Worm (Caenorhabditis elegans): ENCODE measurements around the gene nep-26.

The nep-26 gene

DNA sequence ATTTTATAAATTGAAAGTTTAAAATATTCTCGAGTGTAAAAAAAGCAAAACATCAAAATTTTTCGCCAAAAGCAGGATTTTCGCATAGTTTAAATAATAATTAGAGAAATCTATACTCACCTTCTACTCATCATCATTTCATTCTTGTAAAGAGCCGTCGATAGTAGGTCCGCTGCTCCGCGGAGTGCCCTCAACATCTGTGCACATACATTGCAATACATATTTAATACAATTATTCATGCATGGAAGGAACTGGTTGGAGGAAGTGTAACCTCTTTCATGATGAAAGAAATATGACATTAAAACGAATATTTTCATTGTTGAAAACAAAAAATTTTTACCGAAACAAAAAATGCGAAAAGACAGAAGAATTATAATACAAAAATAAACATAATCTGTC is 57.6 kb downstream of the nep-26 start, which contains the start of gene mrps-14:
TSS of gene mrps-14 (minus strand) at position 197 of the 400 bp plus-strand sequence.
- TF ChIP-seq xnd-1 (tag; optimal IDR thresholded peaks at IDR 0.05) (no peak), athp-1 (tag; optimal IDR thresholded peaks at IDR 0.05) (no peak), ama-1 (optimal IDR thresholded peaks at IDR 0.05) (no peak), ama-1 (GFP tag; optimal IDR thresholded peaks at IDR 0.05) (peak in 1 of 2 experiments; percentile 83), Y53G8AR.9 (GFP tag; conservative IDR thresholded peaks at IDR 0.05) (peak; percentile 53), T26A5.8 (tag; optimal IDR thresholded peaks at IDR 0.05) (no peak), repo-1 (tag; optimal IDR thresholded peaks at IDR 0.05) (peak; percentile 34), snpc-3.4 (tag; optimal IDR thresholded peaks at IDR 0.05) (peak; percentile 44), lin-35 (GFP tag; optimal IDR thresholded peaks at IDR 0.05) (no peak), C06A6.2 (GFP tag; conservative IDR thresholded peaks at IDR 0.05) (no peak), attf-3 (GFP tag; conservative IDR thresholded peaks at IDR 0.05) (no peak), lin-54 (GFP tag; optimal IDR thresholded peaks at IDR 0.05) (no peak), F49E8.2 (tag; optimal IDR thresholded peaks at IDR 0.05; ENCODE audit: insufficient read depth) (no peak), ceh-40 (GFP tag; IDR thresholded peaks at IDR 0.05) (0 out of 2 replicates have a peak, but pooled peaks have one; percentile 11), F39B2.1 (GFP tag; IDR thresholded peaks at IDR 0.05) (no peak), chd-7 (tag; optimal IDR thresholded peaks at IDR 0.05) (no peak), nfyb-1 (GFP tag; IDR thresholded peaks at IDR 0.05) (0 out of 2 replicates have a peak, but pooled peaks have one; percentile 21), hsf-1 (GFP tag; IDR thresholded peaks at IDR 0.05) (peak; percentile 70; the same call in 1 of the 2 replicates), madf-6 (GFP tag; IDR thresholded peaks at IDR 0.05) (no peak; the same call in 1 of the 2 replicates), dox-1 (GFP tag; IDR thresholded peaks at IDR 0.05) (0 out of 2 replicates have a peak, but pooled peaks have one; percentile 12), B0261.1 (tag; optimal IDR thresholded peaks at IDR 0.05) (no peak), ztf-22 (GFP tag; optimal IDR thresholded peaks at IDR 0.05) (no peak), sdz-38 (tag; optimal IDR thresholded peaks at IDR 0.05) (no peak), hrde-1 (tag; optimal IDR thresholded peaks at IDR 0.05; ENCODE audit: borderline replicate concordance) (peak; percentile 76)

DNA sequence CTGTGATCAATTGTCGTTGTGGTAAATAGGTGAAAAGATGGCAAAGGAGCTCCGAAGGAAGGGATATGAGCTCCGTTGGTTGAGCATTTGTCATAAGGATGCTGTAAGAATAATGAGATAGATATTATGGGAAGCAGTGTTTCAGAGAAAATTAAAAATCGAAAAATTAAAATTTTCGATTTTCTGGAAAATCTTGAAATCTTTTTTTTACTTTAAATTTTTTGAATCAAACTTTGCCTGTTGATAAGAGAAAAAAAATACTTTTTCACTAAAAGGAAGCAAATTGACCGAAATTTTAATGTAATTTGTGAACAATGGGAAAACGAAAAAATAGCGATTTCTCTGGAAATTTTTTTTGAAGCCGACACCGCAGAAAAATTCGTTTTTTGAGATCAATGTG is 60.3 kb downstream of the nep-26 start, which contains the start of gene mec-15:
TSS of gene mec-15 (minus strand) at position 101 of the 400 bp plus-strand sequence.
- TF ChIP-seq ccch-3 (GFP tag; optimal IDR thresholded peaks at IDR 0.05) (no peak), ceh-27 (GFP tag; optimal IDR thresholded peaks at IDR 0.05) (no peak), D2030.7 (GFP tag; IDR thresholded peaks at IDR 0.05) (no peak), ztf-25 (GFP tag; IDR thresholded peaks at IDR 0.05) (no peak), lsy-27 (tag; optimal IDR thresholded peaks at IDR 0.05; ENCODE audit: borderline replicate concordance, insufficient read depth) (no peak), F22D6.2 (tag; optimal IDR thresholded peaks at IDR 0.05) (no peak), madf-3 (GFP tag; IDR thresholded peaks at IDR 0.05) (no peak), gei-17 (GFP tag; optimal IDR thresholded peaks at IDR 0.05) (no peak), F39B2.1 (GFP tag; IDR thresholded peaks at IDR 0.05) (no peak), rec-8 (tag; optimal IDR thresholded peaks at IDR 0.05) (no peak), ZK185.1 (tag; optimal IDR thresholded peaks at IDR 0.05; ENCODE audit: poor library complexity, severe bottlenecking) (no peak), ztf-6 (GFP tag; IDR thresholded peaks at IDR 0.05) (no peak), mcd-1 (GFP tag; IDR thresholded peaks at IDR 0.05) (no peak), nhr-27 (tag; optimal IDR thresholded peaks at IDR 0.05) (no peak), K11D2.4 (GFP tag; IDR thresholded peaks at IDR 0.05) (no peak)
